Fruit fly (Drosophila melanogaster) whole organism, embryonic: ENCODE measurements around the gene Slu7.

Source experiments
- Abd-B ChIP-seq: fragments of 200-800 bp; sonication (Bioruptor generic); optimal IDR thresholded peaks from 2 replicates; lab custom pipeline; 2018; ENCODE audit warnings: missing biosample characterization, mild to moderate bottlenecking, missing genetic modification characterization, moderate library complexity
- Atf3 ChIP-seq: fragments of 200-800 bp; sonication (Bioruptor generic); optimal IDR thresholded peaks from 3 replicates; lab custom pipeline; 2016; ENCODE audit warnings: missing biosample characterization, missing genetic modification characterization
- CG10274 ChIP-seq: fragments of 200-800 bp; sonication (Bioruptor generic); optimal IDR thresholded peaks from 3 replicates; lab custom pipeline; 2017; ENCODE audit warnings: missing biosample characterization, mild to moderate bottlenecking, missing genetic modification characterization
- CG10431 ChIP-seq: fragments of 200-800 bp; sonication (Bioruptor generic); optimal IDR thresholded peaks from 3 replicates; lab custom pipeline; 2018; ENCODE audit warnings: missing biosample characterization, mild to moderate bottlenecking, missing genetic modification characterization
- CG11456 ChIP-seq: fragments of 200-800 bp; sonication (Bioruptor generic); IDR thresholded peaks from 3 replicates; pipeline ENCODE4 v1.3.6; 2022; ENCODE audit warnings: missing biosample characterization, missing genetic modification characterization
- CG12659 ChIP-seq: fragments of 200-800 bp; sonication (Bioruptor generic); optimal IDR thresholded peaks from 3 replicates; lab custom pipeline; 2017; ENCODE audit warnings: mild to moderate bottlenecking, missing biosample characterization, missing genetic modification reagents, missing genetic modification characterization
- CG13894 ChIP-seq: fragments of 200-800 bp; sonication (Bioruptor generic); optimal IDR thresholded peaks from 3 replicates; lab custom pipeline; 2018; ENCODE audit warnings: missing biosample characterization, mild to moderate bottlenecking, missing genetic modification characterization, moderate library complexity
- CG15479 ChIP-seq: fragments of 200-800 bp; sonication (Bioruptor generic); optimal IDR thresholded peaks from 3 replicates; lab custom pipeline; 2019; ENCODE audit warnings: missing biosample characterization, mild to moderate bottlenecking, missing genetic modification characterization, moderate library complexity
- CG1602 ChIP-seq: fragments of 200-800 bp; sonication (Bioruptor generic); optimal IDR thresholded peaks from 3 replicates; lab custom pipeline; 2016; ENCODE audit warnings: missing biosample characterization, missing genetic modification characterization
- CG16863 ChIP-seq: fragments of 200-800 bp; sonication (Bioruptor generic); optimal IDR thresholded peaks from 3 replicates; lab custom pipeline; 2016; ENCODE audit warnings: missing biosample characterization, missing genetic modification characterization
- CG17359 ChIP-seq: fragments of 200-800 bp; sonication (Bioruptor generic); optimal IDR thresholded peaks from 3 replicates; lab custom pipeline; 2018; ENCODE audit warnings: missing biosample characterization, mild to moderate bottlenecking, missing genetic modification characterization, moderate library complexity
- CG17385 ChIP-seq: fragments of 200-800 bp; sonication (Bioruptor generic); optimal IDR thresholded peaks from 3 replicates; lab custom pipeline; 2018; ENCODE audit warnings: missing biosample characterization, mild to moderate bottlenecking, missing genetic modification characterization
- CG17568 ChIP-seq: fragments of 200-800 bp; sonication (Bioruptor generic); optimal IDR thresholded peaks from 2 replicates; lab custom pipeline; 2018; ENCODE audit warnings: missing biosample characterization, mild to moderate bottlenecking, missing genetic modification characterization, moderate library complexity
- CG2116 ChIP-seq: fragments of 200-800 bp; sonication (Bioruptor generic); optimal IDR thresholded peaks from 3 replicates; lab custom pipeline; 2018; ENCODE audit warnings: missing biosample characterization, mild to moderate bottlenecking, missing genetic modification characterization
- CG31365 ChIP-seq: fragments of 200-800 bp; sonication (Bioruptor generic); optimal IDR thresholded peaks from 2 replicates; lab custom pipeline; 2018; ENCODE audit warnings: missing biosample characterization, mild to moderate bottlenecking, missing genetic modification characterization
- CG32767 ChIP-seq: fragments of 200-800 bp; sonication (Bioruptor generic); IDR thresholded peaks from 2 replicates; pipeline ENCODE4 v1.3.6; 2022; ENCODE audit warnings: missing biosample characterization, missing genetic modification characterization
- CG4424 ChIP-seq: fragments of 200-800 bp; sonication (Bioruptor generic); optimal IDR thresholded peaks from 3 replicates; lab custom pipeline; 2016; ENCODE audit warnings: missing biosample characterization, missing genetic modification characterization
- CG6254 ChIP-seq: fragments of 200-800 bp; sonication (Bioruptor generic); optimal IDR thresholded peaks from 3 replicates; lab custom pipeline; 2017; ENCODE audit warnings: mild to moderate bottlenecking, missing biosample characterization, missing genetic modification reagents, missing genetic modification characterization
- CG6854 ChIP-seq: fragments of 200-800 bp; sonication (Bioruptor generic); optimal IDR thresholded peaks from 3 replicates; lab custom pipeline; 2017; ENCODE audit warnings: missing biosample characterization, mild to moderate bottlenecking, missing genetic modification characterization
- CG7987 ChIP-seq: fragments of 200-800 bp; sonication (Bioruptor generic); optimal IDR thresholded peaks from 2 replicates; lab custom pipeline; 2018; ENCODE audit warnings: missing biosample characterization, mild to moderate bottlenecking, missing genetic modification characterization, moderate library complexity
- CG9437 ChIP-seq: fragments of 200-800 bp; sonication (Bioruptor generic); optimal IDR thresholded peaks from 2 replicates; lab custom pipeline; 2018; ENCODE audit warnings: missing biosample characterization, mild to moderate bottlenecking, missing genetic modification characterization
- CG9609 ChIP-seq: fragments of 200-800 bp; sonication (Bioruptor generic); optimal IDR thresholded peaks from 3 replicates; lab custom pipeline; 2016; ENCODE audit warnings: missing biosample characterization, missing genetic modification characterization
- Ets65A ChIP-seq: fragments of 200-800 bp; sonication (Bioruptor generic); peaks from one replicate; lab custom pipeline; 2016; ENCODE audit warnings: missing biosample characterization, missing genetic modification characterization
- HLHmδ ChIP-seq: fragments of 200-800 bp; sonication (Bioruptor generic); optimal IDR thresholded peaks from 2 replicates; lab custom pipeline; 2018; ENCODE audit warnings: missing biosample characterization, mild to moderate bottlenecking, missing genetic modification characterization, moderate library complexity
- Hand ChIP-seq: fragments of 200-800 bp; sonication (Bioruptor generic); optimal IDR thresholded peaks from 2 replicates; lab custom pipeline; 2017; ENCODE audit warnings: mild to moderate bottlenecking, missing biosample characterization, missing genetic modification reagents, missing genetic modification characterization
- Hmx ChIP-seq: fragments of 200-800 bp; sonication (Bioruptor generic); optimal IDR thresholded peaks from 2 replicates; lab custom pipeline; 2016; ENCODE audit warnings: missing biosample characterization, missing genetic modification characterization
- Kr ChIP-seq: fragments of 200-800 bp; sonication (Bioruptor generic); optimal IDR thresholded peaks from 2 replicates; lab custom pipeline; 2017; ENCODE audit warnings: missing biosample characterization, mild to moderate bottlenecking, missing genetic modification characterization
- Oli ChIP-seq: fragments of 200-800 bp; sonication (Bioruptor generic); optimal IDR thresholded peaks from 2 replicates; lab custom pipeline; 2018; ENCODE audit warnings: missing biosample characterization, mild to moderate bottlenecking, missing genetic modification characterization, moderate library complexity
- Pdp1 ChIP-seq, 2 experiments: fragments of 200-800 bp; sonication (Bioruptor generic); optimal IDR thresholded peaks; 3 replicates each; lab custom pipeline; 2016; ENCODE audit warnings: missing biosample characterization in 2 of 2, missing genetic modification characterization in 2 of 2, mild to moderate bottlenecking in 1 of 2, moderate library complexity in 1 of 2
- Scr ChIP-seq: fragments of 200-800 bp; sonication (Bioruptor generic); IDR thresholded peaks from 2 replicates; pipeline ENCODE4 v1.3.6; 2022; ENCODE audit warnings: missing biosample characterization, missing genetic modification characterization; ENCODE audit not compliant: partially characterized antibody
- bbx ChIP-seq: fragments of 200-800 bp; sonication (Bioruptor generic); IDR thresholded peaks from 2 replicates; pipeline ENCODE4 v1.3.6; 2022; ENCODE audit warnings: missing biosample characterization, missing genetic modification characterization; ENCODE audit not compliant: partially characterized antibody
- bcd ChIP-seq: fragments of 200-800 bp; sonication (Bioruptor generic); optimal IDR thresholded peaks from 2 replicates; lab custom pipeline; 2017; ENCODE audit warnings: missing biosample characterization, mild to moderate bottlenecking, missing genetic modification characterization
- cg ChIP-seq: fragments of 200-800 bp; sonication (Bioruptor generic); optimal IDR thresholded peaks from 3 replicates; lab custom pipeline; 2019; ENCODE audit warnings: missing biosample characterization, mild to moderate bottlenecking, missing genetic modification characterization, moderate library complexity
- chinmo ChIP-seq: fragments of 200-800 bp; sonication (Bioruptor generic); IDR thresholded peaks from 4 replicates; pipeline ENCODE4 v1.3.6; 2022; ENCODE audit warnings: missing biosample characterization, missing genetic modification characterization; ENCODE audit not compliant: partially characterized antibody
- ci ChIP-seq: fragments of 200-800 bp; sonication (Bioruptor generic); IDR thresholded peaks from 3 replicates; pipeline ENCODE4 v1.3.6; 2022; ENCODE audit warnings: missing biosample characterization, missing genetic modification characterization
- eve ChIP-seq, 2 experiments: fragments of >200 bp; optimal IDR thresholded peaks; 2 replicates each; lab custom pipeline; 2017; ENCODE audit warnings: missing biosample characterization in 2 of 2, missing genetic modification characterization in 2 of 2
- gce ChIP-seq: fragments of 200-800 bp; sonication (Bioruptor generic); IDR thresholded peaks from 3 replicates; pipeline ENCODE4 v1.3.6; 2022; ENCODE audit warnings: missing biosample characterization, missing genetic modification characterization
- gsb-n ChIP-seq: fragments of 200-800 bp; sonication (Bioruptor generic); optimal IDR thresholded peaks from 3 replicates; lab custom pipeline; 2018; ENCODE audit warnings: missing biosample characterization, mild to moderate bottlenecking, missing genetic modification characterization
- kah ChIP-seq: fragments of 200-800 bp; sonication (Bioruptor generic); optimal IDR thresholded peaks from 2 replicates; lab custom pipeline; 2018; ENCODE audit warnings: missing biosample characterization, mild to moderate bottlenecking, missing genetic modification characterization
- luna ChIP-seq: fragments of 200-800 bp; sonication (Bioruptor generic); optimal IDR thresholded peaks from 2 replicates; lab custom pipeline; 2016; ENCODE audit warnings: missing biosample characterization, missing genetic modification characterization
- mirr ChIP-seq: fragments of 200-800 bp; sonication (Bioruptor generic); optimal IDR thresholded peaks from 3 replicates; lab custom pipeline; 2018; ENCODE audit warnings: missing biosample characterization, mild to moderate bottlenecking, missing genetic modification characterization
- otp ChIP-seq: fragments of 200-800 bp; sonication (Bioruptor generic); IDR thresholded peaks from 3 replicates; pipeline ENCODE4, ENCODE4 v1.3.6; 2022; ENCODE audit warnings: missing biosample characterization, missing genetic modification characterization
- pros ChIP-seq: fragments of 200-800 bp; sonication (Bioruptor generic); optimal IDR thresholded peaks from 3 replicates; lab custom pipeline; 2019; ENCODE audit warnings: missing biosample characterization, mild to moderate bottlenecking, missing genetic modification characterization, moderate library complexity
- so ChIP-seq: fragments of 200-800 bp; sonication (Bioruptor generic); IDR thresholded peaks from 3 replicates; pipeline ENCODE4 v1.3.6; 2022; ENCODE audit warnings: missing biosample characterization, missing genetic modification characterization
- trem ChIP-seq: fragments of 200-800 bp; optimal IDR thresholded peaks from 3 replicates; lab custom pipeline; 2019; ENCODE audit warnings: missing biosample characterization, mild to moderate bottlenecking, missing genetic modification characterization, moderate library complexity
- twi ChIP-seq: fragments of 200-800 bp; optimal IDR thresholded peaks from 2 replicates; lab custom pipeline; 2019; ENCODE audit warnings: missing biosample characterization, mild to moderate bottlenecking, missing genetic modification characterization, moderate library complexity
- vvl ChIP-seq: fragments of 200-800 bp; sonication (Bioruptor generic); IDR thresholded peaks from 2 replicates; pipeline ENCODE4 v1.3.6; 2022; ENCODE audit warnings: missing biosample characterization, missing genetic modification characterization
- wor ChIP-seq: fragments of 200-800 bp; sonication (Bioruptor generic); IDR thresholded peaks from 2 replicates; pipeline ENCODE4 v1.3.6; 2022; ENCODE audit warnings: missing biosample characterization, missing genetic modification characterization
- zen ChIP-seq: fragments of 200-800 bp; sonication (Bioruptor generic); optimal IDR thresholded peaks from 3 replicates; lab custom pipeline; 2018; ENCODE audit warnings: missing biosample characterization, mild to moderate bottlenecking, missing genetic modification characterization, moderate library complexity
- zfh2 ChIP-seq: fragments of 200-800 bp; sonication (Bioruptor generic); optimal IDR thresholded peaks from 2 replicates; lab custom pipeline; 2016; ENCODE audit warnings: missing biosample characterization, missing genetic modification characterization

Slu7 gene

dm6 chr3R:29087302-29087782 lies 48.5 kb upstream of the Slu7 start (continued):
- TF ChIP-seq bcd (no peak), mirr (GFP tag; lab: Kevin White, UChicago) (peak; percentile 19), cg (GFP tag; lab: Kevin White, UChicago) (peak; percentile 57), Hmx (GFP tag; lab: Kevin White, UChicago) (no peak), ci (GFP tag; lab: Robert Waterston, UW) (0 out of 3 replicates have a peak, but pooled peaks have one; percentile 34), trem (tag; lab: Kevin White, UChicago) (peak; percentile 36), wor (no peak), CG17568 (peak; percentile 4), Hand (GFP tag; lab: Kevin White, UChicago) (no peak), CG11456 (GFP tag; lab: Robert Waterston, UW) (0 out of 3 replicates have a peak, but pooled peaks have one; percentile 32), Scr (GFP tag; lab: Robert Waterston, UW) (no peak), CG10431 (peak; percentile 48), Abd-B (GFP tag; lab: Kevin White, UChicago) (peak; percentile 22), CG10274 (no peak), gce (GFP tag; lab: Robert Waterston, UW) (peak; percentile 53; the same call in 1 of the 3 replicates), CG9609 (GFP tag; lab: Kevin White, UChicago) (no peak), CG2116 (GFP tag; lab: Kevin White, UChicago) (peak; percentile 13), CG13894 (tag; lab: Kevin White, UChicago) (peak; percentile 17), CG9437 (GFP tag; lab: Kevin White, UChicago) (peak; percentile 37), Oli (tag; lab: Kevin White, UChicago) (no peak), CG6254 (GFP tag; lab: Kevin White, UChicago) (peak; percentile 29), CG1602 (GFP tag; lab: Kevin White, UChicago) (no peak), CG12659 (GFP tag; lab: Kevin White, UChicago) (peak; percentile 0), Ets65A (GFP tag; lab: Kevin White, UChicago) (peak; percentile 54), CG16863 (GFP tag; lab: Kevin White, UChicago) (no peak), pros (GFP tag; lab: Kevin White, UChicago) (peak; percentile 66), CG7987 (GFP tag; lab: Kevin White, UChicago) (peak; percentile 52), CG4424 (peak; percentile 2)

dm6 chr3R:29086896-29087295 lies 48.0 kb upstream of the Slu7 start:
- TF ChIP-seq Pdp1 (GFP tag; optimal IDR thresholded peaks at IDR 0.05; lab: Kevin White, UChicago): peak in 1 of 2 experiments; percentile 19
- TF ChIP-seq CG17385 (GFP tag; lab: Kevin White, UChicago): peak; percentile 78
- peak; percentile 28 for TF ChIP-seq twi
- peak; percentile 6 for TF ChIP-seq kah (GFP tag; lab: Kevin White, UChicago)
- TF ChIP-seq CG32767: 0 out of 2 replicates have a peak, but pooled peaks have one; percentile 37
- TF ChIP-seq CG15479 (GFP tag; lab: Kevin White, UChicago): peak; percentile 73
- TF ChIP-seq luna (GFP tag; lab: Kevin White, UChicago): no peak
- TF ChIP-seq zen (tag; lab: Kevin White, UChicago): peak; percentile 46
- TF ChIP-seq gsb-n (tag; lab: Kevin White, UChicago): peak; percentile 60
- TF ChIP-seq zfh2: no peak
- TF ChIP-seq so (GFP tag; lab: Robert Waterston, UW): 0 out of 3 replicates have a peak, but pooled peaks have one; percentile 20
- no peak for TF ChIP-seq bbx (GFP tag; lab: Robert Waterston, UW)
- TF ChIP-seq Atf3 (GFP tag; lab: Kevin White, UChicago): no peak
- no peak for TF ChIP-seq Kr
- no peak for TF ChIP-seq CG31365 (tag; lab: Kevin White, UChicago)
- TF ChIP-seq otp (GFP tag; lab: Robert Waterston, UW): peak; percentile 20; the same call in 1 of the 3 replicates
- TF ChIP-seq CG6854 (GFP tag; lab: Kevin White, UChicago): no peak
- no peak for TF ChIP-seq CG17359 (tag; lab: Kevin White, UChicago)
- TF ChIP-seq chinmo (GFP tag; lab: Robert Waterston, UW): peak; percentile 51; the same call in 1 of the 4 replicates
- TF ChIP-seq cg (GFP tag; lab: Kevin White, UChicago): peak; percentile 72
- TF ChIP-seq HLHmδ (GFP tag; lab: Kevin White, UChicago): peak; percentile 36
- TF ChIP-seq eve (GFP tag; optimal IDR thresholded peaks at IDR 0.05; lab: Kevin White, UChicago): peak in 1 of 2 experiments; percentile 11
- peak; percentile 8; the same call in 1 of the 2 replicates for TF ChIP-seq vvl
